Worm (Caenorhabditis elegans): ENCODE results near the gene C50E3.7.

DNA sequence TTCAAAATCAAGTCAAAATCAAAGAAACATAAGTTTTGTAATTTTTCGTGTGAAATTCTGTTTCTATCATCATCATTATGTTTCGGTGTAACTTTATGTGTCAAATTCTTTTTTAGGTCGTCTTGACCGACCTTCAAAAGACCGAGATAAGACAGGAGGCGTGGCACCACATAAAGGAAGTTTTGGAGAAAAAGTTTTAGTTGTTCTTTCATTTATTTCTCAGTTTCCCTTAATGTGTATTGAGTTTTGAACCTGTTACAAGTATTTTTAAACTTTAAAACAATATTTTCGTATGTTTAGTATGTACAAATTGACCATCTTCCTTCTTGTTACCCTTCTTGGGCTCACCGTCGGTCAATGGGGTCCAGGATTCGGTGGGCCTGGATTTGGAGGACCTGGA is 26.5 kb upstream of the C50E3.7 start, which contains the start of gene grsp-4:
- TF ChIP-seq lin-38 (GFP tag; IDR thresholded peaks at IDR 0.05), result no peak
- no peak for TF ChIP-seq unc-130 (GFP tag; optimal IDR thresholded peaks at IDR 0.05)
- no peak for TF ChIP-seq mep-1 (tag; optimal IDR thresholded peaks at IDR 0.05)
- no peak for TF ChIP-seq F37D6.2 (tag; optimal IDR thresholded peaks at IDR 0.05)
- no peak for TF ChIP-seq egl-27 (tag; optimal IDR thresholded peaks at IDR 0.05)
- no peak for TF ChIP-seq nhr-28 (tag; optimal IDR thresholded peaks at IDR 0.05)
- no peak for TF ChIP-seq dpl-1 (GFP tag; optimal IDR thresholded peaks at IDR 0.05)
- TF ChIP-seq daf-12 (tag; optimal IDR thresholded peaks at IDR 0.05), result no peak
- no peak for TF ChIP-seq unc-62 (GFP tag; optimal IDR thresholded peaks at IDR 0.05 in 1 of 2)
- no peak for TF ChIP-seq unc-62 (tag; optimal IDR thresholded peaks at IDR 0.05)
- no peak for TF ChIP-seq zip-2 (tag; optimal IDR thresholded peaks at IDR 0.05)
- TF ChIP-seq ZK546.5 (tag; optimal IDR thresholded peaks at IDR 0.05), result no peak
- no peak for TF ChIP-seq Y5F2A.4 (GFP tag; optimal IDR thresholded peaks at IDR 0.05)
- TF ChIP-seq nhr-76 (tag; optimal IDR thresholded peaks at IDR 0.05), result no peak
- TF ChIP-seq nhr-102 (tag; optimal IDR thresholded peaks at IDR 0.05), result no peak

Measured in whole organism, L4 larva.